Worm (Caenorhabditis elegans): Measurements from ENCODE around the gene srsx-17.

Gene srsx-17

DNA sequence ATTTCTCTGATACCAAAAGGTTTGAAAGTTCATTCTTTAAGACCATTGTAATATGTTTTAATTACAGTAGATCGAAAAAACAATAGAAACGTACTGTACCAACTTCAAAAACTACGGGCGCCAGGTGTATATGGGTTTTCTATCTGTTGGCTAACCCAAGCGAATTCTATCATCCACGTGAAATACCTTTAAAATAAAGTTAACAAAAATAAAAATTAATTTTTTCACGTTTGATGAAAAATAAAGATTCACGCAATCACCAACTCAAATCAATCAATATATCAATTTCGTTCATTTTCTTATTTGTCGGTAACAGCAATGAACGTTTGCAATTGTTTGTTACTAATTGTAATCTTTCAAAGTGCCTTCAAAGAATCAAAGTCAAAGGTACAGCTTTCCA, 20.4 kb upstream of the srsx-17 start, which contains the start of gene C04E6.4:
TSS of gene C04E6.4 (plus strand) at position 301 of the 400 bp plus-strand sequence.
- TF ChIP-seq sem-2 (GFP tag; optimal IDR thresholded peaks at IDR 0.05) = no peak
- TF ChIP-seq mab-5 (tag; optimal IDR thresholded peaks at IDR 0.05) = no peak
- TF ChIP-seq ces-1 (GFP tag; optimal IDR thresholded peaks at IDR 0.05) = no peak
- no peak for TF ChIP-seq zip-8 (tag; optimal IDR thresholded peaks at IDR 0.05)
- TF ChIP-seq ceh-39 (tag; optimal IDR thresholded peaks at IDR 0.05) = no peak
- TF ChIP-seq nhr-237 (tag; optimal IDR thresholded peaks at IDR 0.05) = no peak

DNA sequence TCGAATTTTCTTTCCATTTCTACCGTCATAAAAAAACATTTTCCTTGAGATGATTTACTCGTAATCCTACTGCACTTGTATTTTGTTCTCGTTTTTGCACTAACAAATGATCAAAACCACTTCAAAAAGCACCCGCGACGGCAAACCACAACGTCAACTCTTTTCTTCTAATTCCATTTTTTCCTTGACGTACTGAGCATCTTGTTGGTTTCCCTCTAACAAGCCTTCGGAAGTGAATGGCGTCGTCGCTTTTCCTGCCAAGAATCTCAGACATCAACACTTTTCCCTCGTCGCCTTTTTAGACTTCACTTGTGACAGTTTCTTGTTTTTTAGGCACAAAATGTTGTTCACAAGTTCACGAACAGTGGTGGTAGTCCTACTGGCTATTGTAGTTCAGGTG, 15.0 kb upstream of the srsx-17 start, which contains the start of gene C04E6.13:
TSS of gene C04E6.13 (plus strand) at position 301 of the 400 bp plus-strand sequence.
- TF ChIP-seq M03D4.4 (tag; optimal IDR thresholded peaks at IDR 0.05) (no peak), mab-5 (tag; optimal IDR thresholded peaks at IDR 0.05) (no peak), unc-120 (tag; optimal IDR thresholded peaks at IDR 0.05; ENCODE audit: poor library complexity, severe bottlenecking) (no peak), elt-1 (tag; optimal IDR thresholded peaks at IDR 0.05; ENCODE audit: borderline replicate concordance, insufficient read depth) (no peak), nhr-28 (tag; optimal IDR thresholded peaks at IDR 0.05) (no peak)

DNA sequence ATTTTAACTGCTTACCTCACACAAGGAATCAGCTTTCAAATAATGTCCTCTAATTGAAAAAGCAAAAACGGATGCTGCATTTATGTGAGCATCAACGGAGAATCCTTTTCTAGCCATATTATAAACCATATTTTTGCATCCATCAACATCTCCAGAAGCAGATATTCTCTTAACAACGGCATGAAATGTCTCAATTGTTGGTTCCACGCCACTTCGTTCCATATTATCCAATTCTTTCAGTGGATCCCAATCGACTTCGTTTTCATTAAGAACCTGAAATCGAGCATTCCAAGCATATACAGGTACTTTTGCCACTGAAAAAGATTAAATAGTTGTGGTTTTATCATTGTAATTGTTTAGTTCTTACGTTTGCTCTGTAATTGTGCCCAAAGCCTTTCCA, 10.6 kb upstream of the srsx-17 start:
- TF ChIP-seq nhr-76 (tag; optimal IDR thresholded peaks at IDR 0.05) = no peak

DNA sequence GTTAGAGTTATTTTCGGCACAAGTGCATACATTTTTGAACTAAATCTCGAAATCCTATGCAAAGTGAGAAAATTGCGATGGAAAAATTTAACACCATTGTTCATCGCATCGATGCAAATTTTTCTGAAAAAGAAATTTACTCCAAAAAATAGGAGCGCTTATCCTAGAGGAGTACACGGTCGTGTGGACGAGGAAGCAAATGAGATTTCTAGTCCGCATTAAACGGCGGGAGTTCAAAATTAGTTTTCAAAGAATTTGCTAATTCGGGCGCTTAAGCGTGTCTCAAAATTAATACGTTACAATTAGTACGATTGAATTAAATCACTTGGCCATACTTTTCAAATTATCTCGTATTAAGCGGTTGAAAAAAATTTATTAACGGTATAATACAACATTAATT, 9.7 kb upstream of the srsx-17 start, which contains the start of gene lrpr-1:
TSS of gene lrpr-1 (minus strand) at position 185 of the 400 bp plus-strand sequence.
- TF ChIP-seq elt-3 (tag; optimal IDR thresholded peaks at IDR 0.05) (no peak), nhr-28 (tag; optimal IDR thresholded peaks at IDR 0.05) (no peak), mep-1 (tag; optimal IDR thresholded peaks at IDR 0.05) (peak; percentile 30), sptf-1 (tag; optimal IDR thresholded peaks at IDR 0.05) (no peak), nhr-237 (tag; optimal IDR thresholded peaks at IDR 0.05) (peak; percentile 15)

DNA sequence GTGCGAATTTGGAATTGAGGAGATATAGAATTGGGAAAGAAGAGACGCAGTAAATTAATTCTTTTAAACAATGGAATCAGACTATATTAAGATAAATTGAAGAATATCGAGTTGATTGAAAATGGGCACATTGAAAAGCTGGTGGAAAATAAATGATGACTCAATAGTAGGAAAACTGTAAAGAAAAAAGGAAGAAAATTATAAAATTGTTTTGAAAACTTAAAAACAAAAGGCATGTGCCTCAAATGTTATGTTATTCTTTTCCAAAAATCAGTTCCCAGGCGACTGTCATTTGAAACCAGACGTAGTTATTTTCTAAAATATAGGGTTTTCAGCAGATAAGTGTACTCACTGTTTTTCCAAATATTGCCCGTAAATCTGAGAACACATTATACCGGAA, 7.6 kb upstream of the srsx-17 start, which contains the start of gene C04E6.12:
TSS of gene C04E6.12 (minus strand) at position 101 of the 400 bp plus-strand sequence.
- TF ChIP-seq nhr-2 (tag; optimal IDR thresholded peaks at IDR 0.05) (no peak), nhr-237 (tag; optimal IDR thresholded peaks at IDR 0.05) (no peak), cnd-1 (tag; optimal IDR thresholded peaks at IDR 0.05) (no peak), ceh-83 (GFP tag; optimal IDR thresholded peaks at IDR 0.05) (no peak), mab-5 (tag; optimal IDR thresholded peaks at IDR 0.05) (no peak), blmp-1 (tag; optimal IDR thresholded peaks at IDR 0.05) (no peak), nhr-12 (tag; optimal IDR thresholded peaks at IDR 0.05) (no peak)

DNA sequence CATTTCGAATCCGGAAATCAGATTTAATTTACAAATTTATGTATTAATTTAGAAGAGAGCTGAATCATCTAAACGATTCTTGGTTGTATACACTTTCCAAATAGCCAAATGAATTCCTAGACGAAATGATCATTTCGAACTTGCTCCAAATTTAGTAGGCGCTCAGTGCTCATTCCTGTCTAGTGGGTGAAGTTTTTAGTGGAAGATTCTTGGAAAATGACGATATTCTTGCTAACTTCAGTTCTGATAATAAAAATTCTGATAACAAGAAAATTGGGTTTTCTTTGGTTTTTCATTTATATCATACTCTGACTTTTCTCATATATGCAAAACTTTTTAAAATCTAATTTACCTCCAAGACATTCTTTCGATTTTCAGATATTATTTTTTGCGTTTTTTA, 5.7 kb upstream of the srsx-17 start:
- no peak for TF ChIP-seq ztf-11 (tag; optimal IDR thresholded peaks at IDR 0.05)
- no peak for TF ChIP-seq unc-120 (tag; optimal IDR thresholded peaks at IDR 0.05; ENCODE audit: poor library complexity, severe bottlenecking)
- no peak for TF ChIP-seq lin-13 (tag; optimal IDR thresholded peaks at IDR 0.05)
- no peak for TF ChIP-seq nhr-28 (tag; optimal IDR thresholded peaks at IDR 0.05)
- TF ChIP-seq ceh-83 (GFP tag; optimal IDR thresholded peaks at IDR 0.05) = no peak

DNA sequence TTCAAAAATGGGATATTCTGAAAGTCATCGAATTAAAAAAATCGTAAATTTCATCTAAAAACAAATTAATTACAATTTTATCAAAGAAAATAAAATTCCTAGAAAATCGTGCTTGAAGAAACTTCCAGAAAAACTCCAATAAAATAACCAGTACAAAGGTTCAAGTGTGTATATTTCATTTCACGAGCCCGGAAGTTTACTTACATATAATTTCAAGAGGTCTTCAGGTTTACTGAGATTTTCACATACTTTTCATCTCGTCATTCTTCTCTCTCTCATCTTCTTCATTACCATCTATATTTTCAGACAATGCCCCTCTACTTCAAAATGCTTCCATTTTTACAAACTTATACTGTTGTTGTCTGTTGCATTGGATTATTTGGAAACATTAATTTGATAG, 5.2 kb upstream of the srsx-17 start, which contains the start of gene srsx-18:
TSS of gene srsx-18 (plus strand) at position 301 of the 400 bp plus-strand sequence.
- TF ChIP-seq ceh-83 (GFP tag; optimal IDR thresholded peaks at IDR 0.05) = no peak
- TF ChIP-seq ham-2 (GFP tag; optimal IDR thresholded peaks at IDR 0.05) = no peak
- no peak for TF ChIP-seq unc-62 (GFP tag; optimal IDR thresholded peaks at IDR 0.05)
- TF ChIP-seq unc-39 (tag; optimal IDR thresholded peaks at IDR 0.05) = no peak
- no peak for TF ChIP-seq nhr-237 (tag; optimal IDR thresholded peaks at IDR 0.05)
- no peak for TF ChIP-seq ztf-11 (tag; optimal IDR thresholded peaks at IDR 0.05)
- no peak for TF ChIP-seq lin-13 (tag; optimal IDR thresholded peaks at IDR 0.05)
- no peak for TF ChIP-seq ceh-43 (GFP tag; optimal IDR thresholded peaks at IDR 0.05)
- TF ChIP-seq nhr-12 (tag; optimal IDR thresholded peaks at IDR 0.05) = no peak
- no peak for TF ChIP-seq mep-1 (tag; optimal IDR thresholded peaks at IDR 0.05)
- no peak for TF ChIP-seq M03D4.4 (tag; optimal IDR thresholded peaks at IDR 0.05)

DNA sequence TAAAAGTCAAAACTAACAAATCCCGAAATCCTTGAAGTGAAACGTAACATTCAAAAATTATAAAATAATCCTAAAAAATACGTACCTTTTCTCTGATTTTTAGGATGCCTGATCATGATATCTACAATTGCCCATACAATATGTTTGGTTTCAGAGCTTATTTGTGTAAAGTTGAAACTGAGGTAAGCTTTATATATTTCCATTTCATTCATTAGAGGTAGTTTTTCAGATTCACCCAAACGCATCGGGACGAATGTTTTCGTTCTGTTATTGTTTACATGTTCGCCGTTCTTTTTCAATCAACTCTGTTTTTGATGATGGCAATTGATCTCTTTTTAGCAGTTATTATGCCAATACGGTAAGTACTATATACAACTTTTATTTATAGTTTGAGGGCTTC, 559 bp downstream of the srsx-17 start:
- no peak for TF ChIP-seq ztf-11 (tag; optimal IDR thresholded peaks at IDR 0.05)
- TF ChIP-seq sem-2 (GFP tag; optimal IDR thresholded peaks at IDR 0.05) = no peak
- TF ChIP-seq bed-3 (GFP tag; optimal IDR thresholded peaks at IDR 0.05) = no peak
- no peak for TF ChIP-seq unc-39 (tag; optimal IDR thresholded peaks at IDR 0.05)
- TF ChIP-seq lsy-2 (tag; optimal IDR thresholded peaks at IDR 0.05) = no peak
- TF ChIP-seq blmp-1 (tag; optimal IDR thresholded peaks at IDR 0.05) = no peak
- no peak for TF ChIP-seq ceh-83 (GFP tag; optimal IDR thresholded peaks at IDR 0.05)
- no peak for TF ChIP-seq zip-8 (tag; optimal IDR thresholded peaks at IDR 0.05)
- TF ChIP-seq ceh-43 (GFP tag; optimal IDR thresholded peaks at IDR 0.05) = no peak
- TF ChIP-seq pha-4 (tag; optimal IDR thresholded peaks at IDR 0.05) = no peak
- no peak for TF ChIP-seq ceh-39 (tag; optimal IDR thresholded peaks at IDR 0.05)
- no peak for TF ChIP-seq cnd-1 (tag; optimal IDR thresholded peaks at IDR 0.05)
- no peak for TF ChIP-seq tbx-8 (GFP tag; optimal IDR thresholded peaks at IDR 0.05)
- TF ChIP-seq flh-1 (GFP tag; optimal IDR thresholded peaks at IDR 0.05) = no peak
- TF ChIP-seq nhr-12 (tag; optimal IDR thresholded peaks at IDR 0.05) = no peak
- no peak for TF ChIP-seq nhr-28 (tag; optimal IDR thresholded peaks at IDR 0.05)
- no peak for TF ChIP-seq sptf-1 (tag; optimal IDR thresholded peaks at IDR 0.05)
- no peak for TF ChIP-seq elt-1 (tag; optimal IDR thresholded peaks at IDR 0.05; ENCODE audit: borderline replicate concordance, insufficient read depth)
- no peak for TF ChIP-seq nhr-76 (tag; optimal IDR thresholded peaks at IDR 0.05)
- TF ChIP-seq hlh-1 (tag; optimal IDR thresholded peaks at IDR 0.05) = no peak
